Fruit fly (Drosophila melanogaster): ENCODE measurements around the gene CG14634.

CG14634 gene

dm6 chrX:908763-909497 lies 46.5 kb downstream of the CG14634 start:
- no peak for TF ChIP-seq noc (tag; optimal IDR thresholded peaks at IDR 0.05)

Measured in whole organism, larva.